Worm (Caenorhabditis elegans) whole organism, mixed stage, embryonic: ENCODE results near the gene col-8.

ENCODE experiments used
- M03D4.4 ChIP-seq: sonication (generic microtip); optimal IDR thresholded peaks from 2 replicates; lab custom pipeline; 2017; ENCODE audit warnings: mild to moderate bottlenecking, missing genetic modification characterization, missing compliant biosample characterization
- bed-3 ChIP-seq: fragments of 200-800 bp; sonication (Bioruptor generic); optimal IDR thresholded peaks from 3 replicates; lab custom pipeline; 2018; ENCODE audit warnings: mild to moderate bottlenecking, missing genetic modification characterization, moderate library complexity, missing compliant biosample characterization
- blmp-1 ChIP-seq: fragments of 150-350 bp; optimal IDR thresholded peaks from 2 replicates; lab custom pipeline; 2014; ENCODE audit warnings: missing biosample characterization, missing genetic modification characterization
- ceh-39 ChIP-seq: fragments of 150-350 bp; optimal IDR thresholded peaks from 2 replicates; lab custom pipeline; 2014; ENCODE audit warnings: missing biosample characterization, missing genetic modification characterization
- ces-1 ChIP-seq: fragments of 150-350 bp; optimal IDR thresholded peaks from 2 replicates; lab custom pipeline; 2014; ENCODE audit warnings: missing biosample characterization, missing genetic modification reagents, missing genetic modification characterization
- drap-1 ChIP-seq: fragments of 200-800 bp; sonication (Bioruptor generic); optimal IDR thresholded peaks from 3 replicates; lab custom pipeline; 2018; ENCODE audit warnings: mild to moderate bottlenecking, missing genetic modification characterization, missing compliant biosample characterization
- elt-1 ChIP-seq: sonication (generic microtip); optimal IDR thresholded peaks from 2 replicates; lab custom pipeline; 2017; ENCODE audit warnings: missing genetic modification characterization, mild to moderate bottlenecking, missing compliant biosample characterization, antibody characterized with exemption, moderate library complexity, borderline replicate concordance; ENCODE audit not compliant: insufficient read depth
- elt-3 ChIP-seq: fragments of 150-350 bp; optimal IDR thresholded peaks from 2 replicates; lab custom pipeline; 2014; ENCODE audit warnings: missing biosample characterization, missing genetic modification characterization
- flh-1 ChIP-seq: fragments of 200-800 bp; sonication (Bioruptor generic); optimal IDR thresholded peaks from 2 replicates; lab custom pipeline; 2018; ENCODE audit warnings: mild to moderate bottlenecking, missing genetic modification characterization, moderate library complexity, missing compliant biosample characterization
- ham-2 ChIP-seq: fragments of 200-800 bp; sonication (Bioruptor generic); optimal IDR thresholded peaks from 2 replicates; lab custom pipeline; 2018; ENCODE audit warnings: mild to moderate bottlenecking, missing genetic modification characterization, missing compliant biosample characterization
- hlh-1 ChIP-seq: fragments of 150-350 bp; optimal IDR thresholded peaks from 2 replicates; lab custom pipeline; 2014; ENCODE audit warnings: missing biosample characterization, missing genetic modification reagents, missing genetic modification characterization
- lin-13 ChIP-seq: fragments of 150-350 bp; optimal IDR thresholded peaks from 2 replicates; lab custom pipeline; 2014; ENCODE audit warnings: missing biosample characterization, missing genetic modification characterization
- lin-32 ChIP-seq: fragments of 200-800 bp; sonication (Bioruptor generic); optimal IDR thresholded peaks from 2 replicates; lab custom pipeline; 2018; ENCODE audit warnings: mild to moderate bottlenecking, missing genetic modification characterization, missing compliant biosample characterization
- lsy-2 ChIP-seq: fragments of 150-350 bp; optimal IDR thresholded peaks from 2 replicates; lab custom pipeline; 2014; ENCODE audit warnings: missing biosample characterization, missing genetic modification characterization
- mab-5 ChIP-seq: fragments of 150-350 bp; optimal IDR thresholded peaks from 2 replicates; lab custom pipeline; 2014; ENCODE audit warnings: missing biosample characterization, missing genetic modification characterization
- mls-2 ChIP-seq: sonication (generic microtip); optimal IDR thresholded peaks from 2 replicates; lab custom pipeline; 2016; ENCODE audit warnings: mild to moderate bottlenecking, missing genetic modification characterization, moderate library complexity, missing compliant biosample characterization
- nhr-2 ChIP-seq: fragments of 150-350 bp; optimal IDR thresholded peaks from 2 replicates; lab custom pipeline; 2014; ENCODE audit warnings: missing biosample characterization, missing genetic modification characterization
- nhr-237 ChIP-seq: fragments of 150-350 bp; optimal IDR thresholded peaks from 2 replicates; lab custom pipeline; 2014; ENCODE audit warnings: missing biosample characterization, missing genetic modification characterization
- tbx-8 ChIP-seq: fragments of 200-800 bp; sonication (Bioruptor generic); optimal IDR thresholded peaks from 2 replicates; lab custom pipeline; 2018; ENCODE audit warnings: mild to moderate bottlenecking, missing genetic modification characterization, moderate library complexity, missing compliant biosample characterization
- unc-120 ChIP-seq: sonication (generic microtip); optimal IDR thresholded peaks from 2 replicates; lab custom pipeline; 2017; ENCODE audit warnings: missing genetic modification characterization, missing compliant biosample characterization; ENCODE audit not compliant: poor library complexity, severe bottlenecking
- unc-62 ChIP-seq: fragments of 150-350 bp; optimal IDR thresholded peaks from 2 replicates; lab custom pipeline; 2014; ENCODE audit warnings: missing biosample characterization, missing genetic modification reagents, missing genetic modification characterization
- zip-8 ChIP-seq: fragments of 150-350 bp; optimal IDR thresholded peaks from 2 replicates; lab custom pipeline; 2014; ENCODE audit warnings: missing biosample characterization, missing genetic modification characterization
- ztf-11 ChIP-seq: fragments of 150-350 bp; optimal IDR thresholded peaks from 2 replicates; lab custom pipeline; 2014; ENCODE audit warnings: missing biosample characterization, missing genetic modification characterization

The col-8 gene

ce11 chrIII:6970744-6971143 is 49.7 kb downstream of the col-8 start:
- no peak for TF ChIP-seq zip-8 (tag; lab: Kevin White, UChicago)
- TF ChIP-seq nhr-2 (tag; lab: Kevin White, UChicago): no peak
- no peak for TF ChIP-seq flh-1 (GFP tag; lab: Kevin White, UChicago)
- no peak for TF ChIP-seq elt-1 (tag; lab: Kevin White, UChicago)
- TF ChIP-seq hlh-1: no peak
- TF ChIP-seq drap-1 (GFP tag; lab: Kevin White, UChicago): no peak
- no peak for TF ChIP-seq tbx-8 (GFP tag; lab: Kevin White, UChicago)
- no peak for TF ChIP-seq lsy-2 (tag; lab: Kevin White, UChicago)
- TF ChIP-seq ztf-11 (tag; lab: Kevin White, UChicago): no peak
- TF ChIP-seq blmp-1: no peak

DNA sequence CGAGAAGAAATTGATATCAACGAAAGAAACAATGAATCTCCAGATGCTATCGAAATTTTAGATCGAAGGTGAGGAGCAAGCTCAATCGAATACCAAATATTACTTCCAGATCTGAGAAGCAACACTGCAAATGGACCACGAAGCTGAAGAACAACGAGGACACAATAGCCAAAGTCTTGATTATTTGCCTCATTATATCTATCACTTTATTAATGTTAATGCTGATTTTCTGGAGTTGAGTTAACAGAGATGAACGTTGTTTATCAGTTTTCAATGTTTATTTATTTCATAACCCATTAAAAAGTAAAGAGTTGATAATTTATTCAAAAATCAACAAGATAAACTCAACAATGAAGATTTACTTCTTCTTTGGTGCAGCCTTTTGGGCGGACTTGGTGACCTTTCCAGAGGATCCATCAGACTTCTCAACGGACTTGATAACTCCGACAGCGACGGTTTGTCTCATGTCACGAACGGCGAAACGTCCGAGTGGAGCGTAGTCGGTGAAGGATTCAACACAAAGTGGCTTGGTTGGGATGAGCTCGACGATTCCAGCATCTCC is 50.5 kb downstream of the col-8 start:
- TF ChIP-seq nhr-237 (tag; lab: Kevin White, UChicago): no peak
- no peak for TF ChIP-seq mab-5 (tag; lab: Kevin White, UChicago)
- no peak for TF ChIP-seq bed-3 (GFP tag; lab: Kevin White, UChicago)
- no peak for TF ChIP-seq lsy-2 (tag; lab: Kevin White, UChicago)
- no peak for TF ChIP-seq mls-2 (tag; lab: Kevin White, UChicago)
- no peak for TF ChIP-seq tbx-8 (GFP tag; lab: Kevin White, UChicago)
- TF ChIP-seq flh-1 (GFP tag; lab: Kevin White, UChicago): no peak
- TF ChIP-seq unc-120 (tag; lab: Kevin White, UChicago): no peak
- no peak for TF ChIP-seq elt-3 (tag; lab: Kevin White, UChicago)
- TF ChIP-seq ztf-11 (tag; lab: Kevin White, UChicago): no peak
- no peak for TF ChIP-seq lin-13 (tag; lab: Kevin White, UChicago)
- TF ChIP-seq ces-1 (GFP tag; lab: Kevin White, UChicago): no peak
- no peak for TF ChIP-seq unc-62
- no peak for TF ChIP-seq lin-32 (GFP tag; lab: Kevin White, UChicago)
- TF ChIP-seq M03D4.4: no peak
- no peak for TF ChIP-seq ham-2
- TF ChIP-seq zip-8 (tag; lab: Kevin White, UChicago): no peak
- TF ChIP-seq ceh-39 (tag; lab: Kevin White, UChicago): no peak
